Worm (Caenorhabditis elegans) whole organism, L4 larva: ENCODE results near the gene C07A4.3.

ENCODE experiments used
- D1046.2 ChIP-seq: fragments of 200-800 bp; sonication (Bioruptor generic); IDR thresholded peaks from 2 replicates; pipeline ENCODE4 v1.3.6; 2022; ENCODE audit warnings: missing genetic modification characterization, missing compliant biosample characterization
- F44E2.7 ChIP-seq: fragments of 200-800 bp; sonication (Bioruptor generic); IDR thresholded peaks from 2 replicates; pipeline ENCODE4 v2.1.2; 2022; ENCODE audit warnings: missing genetic modification characterization, missing compliant biosample characterization
- T26A8.4 ChIP-seq: fragments of 200-800 bp; sonication (Bioruptor generic); IDR thresholded peaks from 2 replicates; pipeline ENCODE4 v1.3.6; 2022; ENCODE audit warnings: missing genetic modification characterization, missing compliant biosample characterization
- Y48G9A.11 ChIP-seq: fragments of 200-800 bp; sonication (Bioruptor generic); IDR thresholded peaks from 2 replicates; pipeline ENCODE4 v1.3.6; 2022; ENCODE audit warnings: missing genetic modification reagents, missing genetic modification characterization, missing compliant biosample characterization
- ZK546.5 ChIP-seq, 2 experiments: sonication (generic microtip); optimal IDR thresholded peaks; 2 replicates each; lab custom pipeline; 2017; ENCODE audit warnings: missing biosample characterization in 2 of 2, missing genetic modification characterization in 2 of 2
- aha-1 ChIP-seq: fragments of 150-350 bp; peaks from one replicate; lab custom pipeline; 2014; ENCODE audit warnings: missing biosample characterization, missing genetic modification characterization
- ama-1 ChIP-seq: fragments of 150-350 bp; optimal IDR thresholded peaks from 2 replicates; lab custom pipeline; 2014; ENCODE audit warnings: inconsistent platforms, mixed read lengths
- arid-1 ChIP-seq: fragments of 200-800 bp; sonication (Bioruptor generic); conservative IDR thresholded peaks from 2 replicates; pipeline ENCODE4 v1.3.6; 2022; ENCODE audit warnings: missing genetic modification reagents, missing genetic modification characterization, missing compliant biosample characterization
- ceh-20 ChIP-seq: fragments of 200-800 bp; sonication (Bioruptor generic); IDR thresholded peaks from 2 replicates; pipeline ENCODE4 v1.3.6; 2022; ENCODE audit warnings: missing genetic modification reagents, missing genetic modification characterization, missing compliant biosample characterization
- ceh-28 ChIP-seq: fragments of 150-350 bp; optimal IDR thresholded peaks from 2 replicates; lab custom pipeline; 2014; ENCODE audit warnings: missing biosample characterization, missing genetic modification reagents, missing genetic modification characterization
- ceh-82 ChIP-seq: sonication (generic microtip); optimal IDR thresholded peaks from 2 replicates; lab custom pipeline; 2017; ENCODE audit warnings: missing biosample characterization, missing genetic modification characterization
- ctbp-1 ChIP-seq: fragments of 200-800 bp; sonication (Bioruptor generic); IDR thresholded peaks from 2 replicates; pipeline ENCODE4 v1.3.6; 2022; ENCODE audit warnings: missing genetic modification reagents, missing genetic modification characterization, missing compliant biosample characterization
- daf-12 ChIP-seq: fragments of 150-350 bp; optimal IDR thresholded peaks from 2 replicates; lab custom pipeline; 2014; ENCODE audit warnings: missing biosample characterization, missing genetic modification reagents, missing genetic modification characterization
- daf-16 ChIP-seq, 3 experiments: sonication (generic microtip); optimal IDR thresholded peaks; 2 replicates each; lab custom pipeline; 2016 to 2017; ENCODE audit warnings: missing genetic modification characterization in 3 of 3, missing genetic modification reagents in 3 of 3, mild to moderate bottlenecking in 2 of 3, missing compliant biosample characterization in 2 of 3, missing biosample characterization in 1 of 3, moderate library complexity in 1 of 3
- daf-8 ChIP-seq: fragments of 200-800 bp; sonication (Bioruptor generic); IDR thresholded peaks from 2 replicates; pipeline ENCODE4 v1.3.6; 2022; ENCODE audit warnings: missing genetic modification characterization, missing compliant biosample characterization
- dmd-6 ChIP-seq: fragments of 200-800 bp; sonication (Bioruptor generic); IDR thresholded peaks from 2 replicates; pipeline ENCODE4 v1.3.6; 2022; ENCODE audit warnings: missing genetic modification reagents, missing genetic modification characterization, missing compliant biosample characterization
- dve-1 ChIP-seq: sonication (generic microtip); optimal IDR thresholded peaks from 2 replicates; lab custom pipeline; 2017; ENCODE audit warnings: antibody characterized with exemption, mild to moderate bottlenecking, missing genetic modification characterization, missing compliant biosample characterization; ENCODE audit not compliant: insufficient read depth
- egl-27 ChIP-seq: sonication (generic microtip); optimal IDR thresholded peaks from 3 replicates; lab custom pipeline; 2017; ENCODE audit warnings: missing biosample characterization, missing genetic modification reagents, missing genetic modification characterization
- hif-1 ChIP-seq, 2 experiments: sonication (generic microtip); optimal IDR thresholded peaks; 2 replicates each; lab custom pipeline; 2016 to 2017; ENCODE audit warnings: missing compliant biosample characterization in 2 of 2, missing genetic modification characterization in 2 of 2, missing genetic modification reagents in 2 of 2, missing genotype in 2 of 2, mild to moderate bottlenecking in 1 of 2
- hlh-11 ChIP-seq: fragments of 200-800 bp; sonication (Bioruptor generic); optimal IDR thresholded peaks from 2 replicates; lab custom pipeline; 2018; ENCODE audit warnings: mild to moderate bottlenecking, missing genetic modification characterization, missing compliant biosample characterization
- hlh-30 ChIP-seq: sonication (generic microtip); optimal IDR thresholded peaks from 2 replicates; lab custom pipeline; 2017; ENCODE audit warnings: antibody characterized with exemption, mild to moderate bottlenecking, missing genetic modification characterization, missing compliant biosample characterization; ENCODE audit not compliant: insufficient read depth
- lin-1 ChIP-seq: fragments of 200-800 bp; sonication (Bioruptor generic); IDR thresholded peaks from 2 replicates; pipeline ENCODE4 v1.3.6; 2022; ENCODE audit warnings: missing genetic modification reagents, missing genetic modification characterization, missing compliant biosample characterization
- lin-15B ChIP-seq: fragments of 150-350 bp; sonication (generic microtip); optimal IDR thresholded peaks from 3 replicates; lab custom pipeline; 2014; ENCODE audit warnings: missing biosample characterization, missing genetic modification characterization
- lir-3 ChIP-seq: sonication (generic microtip); optimal IDR thresholded peaks from 2 replicates; lab custom pipeline; 2016; ENCODE audit warnings: mild to moderate bottlenecking, missing genetic modification characterization, missing compliant biosample characterization
- madf-5 ChIP-seq, 2 experiments: fragments of 200-800 bp; sonication (Bioruptor generic); IDR thresholded peaks; 2 replicates each; pipeline ENCODE4 v1.3.6; 2022; ENCODE audit warnings: missing compliant biosample characterization in 2 of 2, missing genetic modification characterization in 2 of 2
- madf-9 ChIP-seq: fragments of 200-800 bp; sonication (Bioruptor generic); conservative IDR thresholded peaks from 2 replicates; pipeline ENCODE4 v1.3.6; 2022; ENCODE audit warnings: missing genetic modification reagents, missing genetic modification characterization, missing compliant biosample characterization
- mdl-1 ChIP-seq, 2 experiments: fragments of 150-350 bp in 1 of 2; sonication (generic microtip) in 1 of 2; optimal IDR thresholded peaks; 2 replicates each; lab custom pipeline; 2014 to 2017; ENCODE audit warnings: missing biosample characterization in 2 of 2, missing genetic modification characterization in 2 of 2
- mdt-29 ChIP-seq: fragments of 200-800 bp; sonication (Bioruptor generic); IDR thresholded peaks from 2 replicates; pipeline ENCODE4 v1.3.6; 2022; ENCODE audit warnings: missing genetic modification reagents, missing genetic modification characterization, missing compliant biosample characterization
- mep-1 ChIP-seq: fragments of 150-350 bp; sonication (generic microtip); optimal IDR thresholded peaks from 3 replicates; lab custom pipeline; 2014; ENCODE audit warnings: missing biosample characterization, missing genetic modification characterization
- mxl-3 ChIP-seq: fragments of 200-800 bp; sonication (Bioruptor generic); optimal IDR thresholded peaks from 2 replicates; lab custom pipeline; 2018; ENCODE audit warnings: mild to moderate bottlenecking, missing genetic modification characterization, missing compliant biosample characterization
- nhr-102 ChIP-seq: sonication (generic microtip); optimal IDR thresholded peaks from 2 replicates; lab custom pipeline; 2016; ENCODE audit warnings: mild to moderate bottlenecking, missing genetic modification characterization, moderate library complexity, missing compliant biosample characterization
- nhr-11 ChIP-seq: fragments of 150-350 bp; optimal IDR thresholded peaks from 2 replicates; lab custom pipeline; 2014; ENCODE audit warnings: missing biosample characterization, missing genetic modification characterization
- nhr-237 ChIP-seq: sonication (generic microtip); optimal IDR thresholded peaks from 2 replicates; lab custom pipeline; 2017; ENCODE audit warnings: missing biosample characterization, missing genetic modification characterization
- nhr-28 ChIP-seq: fragments of 150-350 bp; optimal IDR thresholded peaks from 2 replicates; lab custom pipeline; 2014; ENCODE audit warnings: missing biosample characterization, missing genetic modification characterization
- nhr-42 ChIP-seq: fragments of 200-800 bp; sonication (Bioruptor generic); IDR thresholded peaks from 2 replicates; pipeline ENCODE4 v1.3.6; 2022; ENCODE audit warnings: missing genetic modification characterization, missing compliant biosample characterization
- nhr-6 ChIP-seq: fragments of 150-350 bp; optimal IDR thresholded peaks from 2 replicates; lab custom pipeline; 2014; ENCODE audit warnings: missing biosample characterization, missing genetic modification characterization
- nhr-76 ChIP-seq: fragments of 150-350 bp; optimal IDR thresholded peaks from 2 replicates; lab custom pipeline; 2014; ENCODE audit warnings: missing biosample characterization, missing genetic modification characterization
- nhr-77 ChIP-seq: fragments of 150-350 bp; optimal IDR thresholded peaks from 2 replicates; lab custom pipeline; 2014; ENCODE audit warnings: missing biosample characterization, missing genetic modification characterization
- php-3 ChIP-seq: fragments of 200-800 bp; sonication (Bioruptor generic); IDR thresholded peaks from 2 replicates; pipeline ENCODE4 v1.3.6; 2022; ENCODE audit warnings: missing genetic modification reagents, missing genetic modification characterization, missing compliant biosample characterization
- pqm-1 ChIP-seq: sonication (generic microtip); optimal IDR thresholded peaks from 2 replicates; lab custom pipeline; 2017; ENCODE audit warnings: missing biosample characterization, missing genetic modification characterization
- sdz-12 ChIP-seq: fragments of 200-800 bp; sonication (Bioruptor generic); optimal IDR thresholded peaks from 2 replicates; lab custom pipeline; 2018; ENCODE audit warnings: mild to moderate bottlenecking, missing genetic modification characterization, missing compliant biosample characterization
- skn-1 ChIP-seq: fragments of 150-350 bp; optimal IDR thresholded peaks from 2 replicates; lab custom pipeline; 2014; ENCODE audit warnings: missing biosample characterization, missing genetic modification characterization
- tra-1 ChIP-seq: fragments of 200-800 bp; sonication (Bioruptor generic); IDR thresholded peaks from 2 replicates; pipeline ENCODE4 v1.3.6; 2022; ENCODE audit warnings: missing genetic modification reagents, missing genetic modification characterization, missing compliant biosample characterization
- zag-1 ChIP-seq: fragments of 150-350 bp; optimal IDR thresholded peaks from 2 replicates; lab custom pipeline; 2014; ENCODE audit warnings: missing biosample characterization, missing genetic modification characterization
- zip-2 ChIP-seq: fragments of 150-350 bp; optimal IDR thresholded peaks from 2 replicates; lab custom pipeline; 2014; ENCODE audit warnings: missing biosample characterization, missing genetic modification characterization

Gene C07A4.3

DNA sequence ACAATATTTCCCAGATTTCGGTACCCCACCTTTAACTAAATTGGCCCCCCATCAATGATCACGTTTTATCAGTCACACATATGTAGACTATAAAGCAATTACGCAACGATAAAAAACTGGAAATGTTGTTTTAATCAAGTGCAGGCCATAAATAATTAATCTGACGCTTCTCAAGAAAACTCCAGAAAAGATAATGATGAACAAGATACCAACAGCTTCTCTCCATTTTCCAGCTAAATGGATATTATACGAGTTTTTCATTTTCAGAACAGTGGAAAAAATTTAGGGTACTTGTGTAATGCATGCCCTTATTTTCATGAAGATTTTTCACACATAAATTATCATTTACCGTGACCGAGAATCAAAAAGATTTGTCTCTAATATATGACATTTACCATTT is 41.6 kb downstream of the C07A4.3 start:
- TF ChIP-seq hlh-11 (tag; lab: Kevin White, UChicago) = peak; percentile 65
- no peak for TF ChIP-seq nhr-11
- peak in 1 of 2 experiments; percentile 8 for TF ChIP-seq mdl-1 (tag; optimal IDR thresholded peaks at IDR 0.05; lab: Kevin White, UChicago)
- TF ChIP-seq daf-8 (GFP tag; lab: Robert Waterston, UW) = no peak
- peak; percentile 47 for TF ChIP-seq dve-1
- no peak for TF ChIP-seq mdt-29 (GFP tag; lab: Robert Waterston, UW)
- no peak for TF ChIP-seq zip-2 (tag; lab: Kevin White, UChicago)
- TF ChIP-seq ZK546.5 (tag; optimal IDR thresholded peaks at IDR 0.05; lab: Kevin White, UChicago) = no peak
- no peak for TF ChIP-seq D1046.2 (GFP tag; lab: Robert Waterston, UW)
- TF ChIP-seq hlh-30 (tag; lab: Kevin White, UChicago) = peak; percentile 52
- TF ChIP-seq nhr-6 (tag; lab: Kevin White, UChicago) = no peak
- TF ChIP-seq nhr-237 (tag; lab: Kevin White, UChicago) = no peak
- TF ChIP-seq T26A8.4 (GFP tag; lab: Robert Waterston, UW) = peak; percentile 10; the same call in 1 of the 2 replicates
- TF ChIP-seq egl-27 (tag; lab: Kevin White, UChicago) = no peak
- no peak for TF ChIP-seq zag-1 (tag; lab: Kevin White, UChicago)
- TF ChIP-seq lir-3 (tag; lab: Kevin White, UChicago) = no peak
- TF ChIP-seq daf-16 (GFP tag; optimal IDR thresholded peaks at IDR 0.05; lab: Kevin White, UChicago) = no peak
- peak; percentile 71 for TF ChIP-seq daf-16 (tag; optimal IDR thresholded peaks at IDR 0.05; lab: Kevin White, UChicago)
- TF ChIP-seq daf-12 (tag; lab: Kevin White, UChicago) = no peak
- TF ChIP-seq lin-15B (tag; lab: Kevin White, UChicago) = no peak
- TF ChIP-seq Y48G9A.11 (GFP tag; lab: Robert Waterston, UW) = no peak
- TF ChIP-seq nhr-77 (tag; lab: Kevin White, UChicago) = peak; percentile 18
- TF ChIP-seq php-3 (GFP tag; lab: Robert Waterston, UW) = peak; percentile 85
- peak; percentile 84 for TF ChIP-seq nhr-28
- no peak for TF ChIP-seq nhr-102 (tag; lab: Kevin White, UChicago)
- TF ChIP-seq mep-1 (tag; lab: Kevin White, UChicago) = peak; percentile 14
- TF ChIP-seq hif-1 (tag; optimal IDR thresholded peaks at IDR 0.05; lab: Kevin White, UChicago) = no peak
- TF ChIP-seq F44E2.7 (GFP tag; lab: Robert Waterston, UW) = no peak
- TF ChIP-seq ceh-20 (GFP tag; lab: Robert Waterston, UW) = peak; percentile 33; the same call in 1 of the 2 replicates
- no peak for TF ChIP-seq skn-1 (tag; lab: Kevin White, UChicago)
- peak; percentile 25 for TF ChIP-seq pqm-1 (tag; lab: Kevin White, UChicago)
- TF ChIP-seq aha-1 (tag; lab: Kevin White, UChicago) = peak; percentile 74
- peak; percentile 25; the same call in 1 of the 2 replicates for TF ChIP-seq dmd-6 (GFP tag; lab: Robert Waterston, UW)
- TF ChIP-seq nhr-76 = no peak
- TF ChIP-seq lin-1 (GFP tag; lab: Robert Waterston, UW) = no peak
- no peak for TF ChIP-seq madf-9 (GFP tag; lab: Robert Waterston, UW)
- no peak for TF ChIP-seq ctbp-1
- no peak for TF ChIP-seq ama-1
- no peak for TF ChIP-seq nhr-42 (GFP tag; lab: Robert Waterston, UW)
- no peak for TF ChIP-seq madf-5 (GFP tag; IDR thresholded peaks at IDR 0.05; lab: Robert Waterston, UW)
- TF ChIP-seq arid-1 (GFP tag; lab: Robert Waterston, UW) = no peak
- TF ChIP-seq ceh-28 (tag; lab: Kevin White, UChicago) = no peak
- peak; percentile 36 for TF ChIP-seq mxl-3 (GFP tag; lab: Kevin White, UChicago)
- TF ChIP-seq ceh-82 (tag; lab: Kevin White, UChicago) = no peak
- 0 out of 2 replicates have a peak, but pooled peaks have one; percentile 22 for TF ChIP-seq tra-1 (GFP tag; lab: Robert Waterston, UW)
- TF ChIP-seq sdz-12 = no peak
